Fruit fly (Drosophila melanogaster) whole organism, embryonic: Measurements from ENCODE around the gene Kah.
A peak's percentile ranks its signal among the peaks of the same experiment; 100 is the strongest.

Experiments
- Antp ChIP-seq: fragments of 200-800 bp; sonication (Bioruptor generic); optimal IDR thresholded peaks from 3 replicates; lab custom pipeline; 2016; ENCODE audit warnings: missing biosample characterization, missing genetic modification characterization
- CG10209 ChIP-seq: fragments of 200-800 bp; sonication (Bioruptor generic); optimal IDR thresholded peaks from 3 replicates; lab custom pipeline; 2017; ENCODE audit warnings: missing biosample characterization, mild to moderate bottlenecking, missing genetic modification characterization, missing genetic modification reagents
- CG10267 ChIP-seq: fragments of 200-800 bp; sonication (Bioruptor generic); optimal IDR thresholded peaks from 2 replicates; lab custom pipeline; 2018; ENCODE audit warnings: missing biosample characterization, mild to moderate bottlenecking, missing genetic modification characterization, moderate library complexity
- CG14667 ChIP-seq: fragments of 200-800 bp; sonication (Bioruptor generic); IDR thresholded peaks from 2 replicates; pipeline ENCODE4 v1.3.6; 2022; ENCODE audit warnings: missing biosample characterization, missing genetic modification characterization
- CG17186 ChIP-seq: fragments of 200-800 bp; sonication (Bioruptor generic); optimal IDR thresholded peaks from 3 replicates; lab custom pipeline; 2017; ENCODE audit warnings: missing biosample characterization, missing genetic modification reagents, missing genetic modification characterization
- CG18599 ChIP-seq: fragments of 200-800 bp; sonication (Bioruptor generic); optimal IDR thresholded peaks from 3 replicates; lab custom pipeline; 2017; ENCODE audit warnings: missing biosample characterization, missing genetic modification characterization, mild to moderate bottlenecking, moderate library complexity, missing genetic modification reagents
- CG2875 ChIP-seq: fragments of 200-800 bp; sonication (Bioruptor generic); optimal IDR thresholded peaks from 2 replicates; lab custom pipeline; 2017; ENCODE audit warnings: missing biosample characterization, mild to moderate bottlenecking, missing genetic modification characterization, missing genetic modification reagents
- CG30431 ChIP-seq: fragments of 200-800 bp; sonication (Bioruptor generic); optimal IDR thresholded peaks from 2 replicates; lab custom pipeline; 2017; ENCODE audit warnings: missing biosample characterization, missing genetic modification characterization
- CG31224 ChIP-seq: fragments of 200-800 bp; sonication (Bioruptor generic); IDR thresholded peaks from 2 replicates; pipeline ENCODE4 v1.3.6; 2022; ENCODE audit warnings: missing biosample characterization, missing genetic modification characterization
- CG6689 ChIP-seq: fragments of 200-800 bp; sonication (Bioruptor generic); IDR thresholded peaks from 2 replicates; pipeline ENCODE4 v1.3.6; 2022; ENCODE audit warnings: missing biosample characterization, missing genetic modification characterization
- CG7928 ChIP-seq: fragments of 200-800 bp; sonication (Bioruptor generic); optimal IDR thresholded peaks from 2 replicates; lab custom pipeline; 2017; ENCODE audit warnings: missing biosample characterization, mild to moderate bottlenecking, missing genetic modification characterization
- CG8089 ChIP-seq: fragments of 200-800 bp; sonication (Bioruptor generic); optimal IDR thresholded peaks from 3 replicates; lab custom pipeline; 2016; ENCODE audit warnings: missing biosample characterization, missing genetic modification characterization
- CG9215 ChIP-seq: fragments of 200-800 bp; sonication (Bioruptor generic); IDR thresholded peaks from 2 replicates; pipeline ENCODE4 v1.3.6; 2022; ENCODE audit warnings: missing biosample characterization, missing genetic modification characterization
- Dad ChIP-seq: fragments of 200-800 bp; sonication (Bioruptor generic); optimal IDR thresholded peaks from 3 replicates; lab custom pipeline; 2016; ENCODE audit warnings: missing biosample characterization, missing genetic modification characterization
- Deaf1 ChIP-seq: fragments of 200-800 bp; optimal IDR thresholded peaks from 3 replicates; lab custom pipeline; 2019; ENCODE audit warnings: missing biosample characterization, mild to moderate bottlenecking, missing genetic modification characterization, moderate library complexity
- Dip2 ChIP-seq: fragments of 200-800 bp; sonication (Bioruptor generic); IDR thresholded peaks from 2 replicates; pipeline ENCODE4 v1.3.6; 2022; ENCODE audit warnings: missing biosample characterization, missing genetic modification characterization
- HLH54F ChIP-seq: fragments of 200-800 bp; sonication (Bioruptor generic); optimal IDR thresholded peaks from 3 replicates; lab custom pipeline; 2016; ENCODE audit warnings: missing biosample characterization, missing genetic modification characterization
- Hey ChIP-seq: fragments of 200-800 bp; sonication (Bioruptor generic); optimal IDR thresholded peaks from 3 replicates; lab custom pipeline; 2018; ENCODE audit warnings: missing biosample characterization, mild to moderate bottlenecking, missing genetic modification characterization
- MESR4 ChIP-seq: fragments of 200-800 bp; sonication (Bioruptor generic); optimal IDR thresholded peaks from 2 replicates; lab custom pipeline; 2018; ENCODE audit warnings: missing biosample characterization, mild to moderate bottlenecking, missing genetic modification characterization, moderate library complexity
- Mrtf ChIP-seq: fragments of 200-800 bp; sonication (Bioruptor generic); IDR thresholded peaks from 3 replicates; pipeline ENCODE4 v1.3.6; 2022; ENCODE audit warnings: missing biosample characterization, missing genetic modification characterization
- Rx ChIP-seq: fragments of 200-800 bp; sonication (Bioruptor generic); IDR thresholded peaks from 2 replicates; pipeline ENCODE4 v1.3.6; 2022; ENCODE audit warnings: missing biosample characterization, missing genetic modification characterization
- Sox102F ChIP-seq: fragments of 200-800 bp; sonication (Bioruptor generic); optimal IDR thresholded peaks from 2 replicates; lab custom pipeline; 2018; ENCODE audit warnings: missing biosample characterization, mild to moderate bottlenecking, missing genetic modification characterization, moderate library complexity
- YL-1 ChIP-seq: fragments of 200-800 bp; sonication (Bioruptor generic); optimal IDR thresholded peaks from 3 replicates; lab custom pipeline; 2017; ENCODE audit warnings: missing biosample characterization, mild to moderate bottlenecking, missing genetic modification characterization
- amos ChIP-seq: fragments of 200-800 bp; sonication (Bioruptor generic); IDR thresholded peaks from 2 replicates; pipeline ENCODE4 v1.3.6; 2022; ENCODE audit warnings: missing biosample characterization, missing genetic modification characterization; ENCODE audit not compliant: partially characterized antibody
- ase ChIP-seq: fragments of 200-800 bp; sonication (Bioruptor generic); IDR thresholded peaks from 3 replicates; pipeline ENCODE4 v1.3.6; 2022; ENCODE audit warnings: missing biosample characterization, missing genetic modification characterization
- bbx ChIP-seq: fragments of 200-800 bp; sonication (Bioruptor generic); IDR thresholded peaks from 2 replicates; pipeline ENCODE4 v1.3.6; 2022; ENCODE audit warnings: missing biosample characterization, missing genetic modification characterization; ENCODE audit not compliant: partially characterized antibody
- cad ChIP-seq: fragments of >200 bp; optimal IDR thresholded peaks from 2 replicates; lab custom pipeline; 2017; ENCODE audit warnings: missing biosample characterization, missing genetic modification characterization
- chinmo ChIP-seq: fragments of 200-800 bp; sonication (Bioruptor generic); IDR thresholded peaks from 4 replicates; pipeline ENCODE4 v1.3.6; 2022; ENCODE audit warnings: missing biosample characterization, missing genetic modification characterization; ENCODE audit not compliant: partially characterized antibody
- croc ChIP-seq: fragments of 200-800 bp; sonication (Bioruptor generic); conservative IDR thresholded peaks from 3 replicates; pipeline ENCODE4 v1.3.6; 2022; ENCODE audit warnings: missing biosample characterization, missing genetic modification characterization
- da ChIP-seq: fragments of 200-800 bp; sonication (Bioruptor generic); optimal IDR thresholded peaks from 2 replicates; lab custom pipeline; 2016; ENCODE audit warnings: missing biosample characterization, missing genetic modification characterization
- dm ChIP-seq: fragments of 200-800 bp; sonication (Bioruptor generic); optimal IDR thresholded peaks from 3 replicates; lab custom pipeline; 2016; ENCODE audit warnings: missing biosample characterization, missing genetic modification characterization
- gfzf ChIP-seq: fragments of 200-800 bp; sonication (Bioruptor generic); optimal IDR thresholded peaks from 2 replicates; lab custom pipeline; 2016; ENCODE audit warnings: missing biosample characterization, mild to moderate bottlenecking, missing genetic modification characterization, moderate library complexity
- ham ChIP-seq: fragments of 200-800 bp; sonication (Bioruptor generic); IDR thresholded peaks from 2 replicates; pipeline ENCODE4 v1.3.6; 2022; ENCODE audit warnings: missing biosample characterization, missing genetic modification characterization
- nerfin-2 ChIP-seq: fragments of 200-800 bp; sonication (Bioruptor generic); IDR thresholded peaks from 2 replicates; pipeline ENCODE4 v1.3.6; 2022; ENCODE audit warnings: missing biosample characterization, missing genetic modification characterization; ENCODE audit not compliant: partially characterized antibody
- otp ChIP-seq: fragments of 200-800 bp; sonication (Bioruptor generic); IDR thresholded peaks from 3 replicates; pipeline ENCODE4, ENCODE4 v1.3.6; 2022; ENCODE audit warnings: missing biosample characterization, missing genetic modification characterization
- pan ChIP-seq, 4 experiments: fragments of >200 bp in 3 of 4; fragments of 200-800 bp in 1 of 4; sonication (Bioruptor generic) in 1 of 4; optimal IDR thresholded peaks in 3 of 4; IDR thresholded peaks in 1 of 4; 2 replicates each; pipeline versions ENCODE4 v1.3.6 to Lab custom; 2017 to 2022; ENCODE audit warnings: missing biosample characterization in 2 of 4, missing genetic modification characterization in 2 of 4, mixed read lengths in 1 of 4
- pnt ChIP-seq: fragments of 200-800 bp; sonication (Bioruptor generic); optimal IDR thresholded peaks from 3 replicates; lab custom pipeline; 2016; ENCODE audit warnings: missing biosample characterization, missing genetic modification characterization
- repo ChIP-seq: fragments of 200-800 bp; sonication (Bioruptor generic); optimal IDR thresholded peaks from 2 replicates; lab custom pipeline; 2016; ENCODE audit warnings: missing biosample characterization, missing genetic modification characterization
- ro ChIP-seq: fragments of 200-800 bp; sonication (Bioruptor generic); IDR thresholded peaks from 2 replicates; pipeline ENCODE4 v1.3.6; 2022; ENCODE audit warnings: missing biosample characterization, missing genetic modification characterization
- sr ChIP-seq: fragments of 200-800 bp; sonication (Bioruptor generic); IDR thresholded peaks from 3 replicates; pipeline ENCODE4 v1.3.6; 2022; ENCODE audit warnings: missing biosample characterization, missing genetic modification characterization
- usp ChIP-seq: fragments of >200 bp; optimal IDR thresholded peaks from 2 replicates; lab custom pipeline; 2017; ENCODE audit warnings: missing biosample characterization, missing genetic modification characterization

Kah gene

DNA sequence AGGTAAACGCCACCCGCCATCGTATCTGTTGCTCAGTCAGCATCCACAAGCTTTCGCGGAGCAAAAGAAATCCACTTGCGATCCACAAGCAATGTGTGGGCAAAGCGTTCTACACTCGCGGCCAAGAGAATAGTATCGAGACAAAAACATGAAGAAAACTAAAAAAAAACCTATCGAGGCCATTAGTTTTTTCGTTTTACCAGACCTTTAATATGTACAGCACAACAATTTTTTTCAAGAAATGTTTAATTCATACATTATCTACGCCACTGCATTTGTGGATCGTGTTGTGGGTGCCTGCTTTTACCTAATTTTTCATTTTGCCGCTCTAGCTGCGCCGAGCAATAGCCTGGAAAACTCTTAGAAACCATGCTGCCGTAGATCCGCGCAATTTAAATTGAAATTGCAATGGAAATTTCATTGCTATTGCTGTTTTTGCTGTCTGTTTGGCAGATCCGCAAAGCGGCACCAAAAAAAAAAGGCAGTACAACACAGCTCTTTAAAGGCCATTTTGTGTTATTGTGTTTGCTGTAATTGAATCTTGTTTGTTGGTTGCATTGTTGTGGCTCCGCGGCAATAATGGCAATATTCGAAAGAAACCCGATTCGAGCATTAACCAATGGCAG lies 26.0 kb downstream of the Kah start (continued):
- TF ChIP-seq gfzf (GFP tag; lab: Kevin White, UChicago), result no peak
- TF ChIP-seq pan (optimal IDR thresholded peaks at IDR 0.05; lab: Kevin White, UChicago), result no peak
- TF ChIP-seq pan (GFP tag; optimal IDR thresholded peaks at IDR 0.05 in 1 of 2, IDR thresholded peaks at IDR 0.05 in 1 of 2), result peak in 1 of 2 experiments; percentile 78
- 0 out of 3 replicates have a peak, but pooled peaks have one; percentile 33 for TF ChIP-seq ase
- no peak for TF ChIP-seq chinmo (GFP tag; lab: Robert Waterston, UW)
- peak; percentile 0 for TF ChIP-seq dm (GFP tag; lab: Kevin White, UChicago)
- peak; percentile 42 for TF ChIP-seq pnt (GFP tag; lab: Kevin White, UChicago)
- no peak for TF ChIP-seq MESR4 (GFP tag; lab: Kevin White, UChicago)
- TF ChIP-seq CG17186 (GFP tag; lab: Kevin White, UChicago), result no peak
- TF ChIP-seq bbx (GFP tag; lab: Robert Waterston, UW), result no peak
- peak; percentile 21 for TF ChIP-seq CG30431 (GFP tag; lab: Kevin White, UChicago)
- TF ChIP-seq Dip2 (GFP tag; lab: Robert Waterston, UW), result no peak
- TF ChIP-seq CG8089 (GFP tag; lab: Kevin White, UChicago), result peak; percentile 4
- TF ChIP-seq Deaf1 (tag; lab: Kevin White, UChicago), result no peak
- TF ChIP-seq Hey (tag; lab: Kevin White, UChicago), result no peak
- peak; percentile 62 for TF ChIP-seq CG10267
- no peak for TF ChIP-seq amos (GFP tag; lab: Robert Waterston, UW)
- TF ChIP-seq Dad (GFP tag; lab: Kevin White, UChicago), result peak; percentile 45
- peak; percentile 57 for TF ChIP-seq Antp (GFP tag; lab: Kevin White, UChicago)
- peak; percentile 27; the same call in 1 of the 3 replicates for TF ChIP-seq croc (GFP tag; lab: Robert Waterston, UW)
- peak; percentile 40; the same call in 1 of the 3 replicates for TF ChIP-seq sr (GFP tag; lab: Robert Waterston, UW)
- TF ChIP-seq HLH54F (GFP tag; lab: Kevin White, UChicago), result no peak
- TF ChIP-seq YL-1 (GFP tag; lab: Kevin White, UChicago), result no peak
- peak; percentile 61; the same call in 1 of the 3 replicates for TF ChIP-seq otp
- TF ChIP-seq CG7928 (GFP tag; lab: Kevin White, UChicago), result no peak
- TF ChIP-seq Rx, result peak; percentile 48
- peak; percentile 43; the same call in 1 of the 2 replicates for TF ChIP-seq CG31224 (GFP tag; lab: Robert Waterston, UW)
- peak; percentile 16 for TF ChIP-seq repo (GFP tag; lab: Kevin White, UChicago)
- TF ChIP-seq CG18599 (GFP tag; lab: Kevin White, UChicago), result peak; percentile 40
- TF ChIP-seq CG14667 (GFP tag; lab: Robert Waterston, UW), result peak; percentile 62; the same call in 1 of the 2 replicates
- peak; percentile 63 for TF ChIP-seq CG6689 (GFP tag; lab: Robert Waterston, UW)
- peak; percentile 54; the same call in 1 of the 3 replicates for TF ChIP-seq Mrtf (GFP tag; lab: Robert Waterston, UW)
- no peak for TF ChIP-seq ham (GFP tag; lab: Robert Waterston, UW)
- TF ChIP-seq nerfin-2 (GFP tag; lab: Robert Waterston, UW), result no peak
- no peak for TF ChIP-seq ro (GFP tag; lab: Robert Waterston, UW)
- peak; percentile 34; the same call in 1 of the 2 replicates for TF ChIP-seq CG9215 (GFP tag; lab: Robert Waterston, UW)
- peak; percentile 2 for TF ChIP-seq CG2875 (GFP tag; lab: Kevin White, UChicago)
- peak; percentile 25 for TF ChIP-seq CG10209 (GFP tag; lab: Kevin White, UChicago)
- peak; percentile 82 for TF ChIP-seq Sox102F (GFP tag; lab: Kevin White, UChicago)
- no peak for TF ChIP-seq usp (GFP tag; lab: Kevin White, UChicago)
- TF ChIP-seq da (GFP tag; lab: Kevin White, UChicago), result no peak
- TF ChIP-seq cad (GFP tag; lab: Kevin White, UChicago), result no peak
